Fruit fly (Drosophila melanogaster): ENCODE results near the gene Lon.
A peak's percentile ranks its signal among the peaks of the same experiment; 100 is the strongest.

Lon gene

DNA sequence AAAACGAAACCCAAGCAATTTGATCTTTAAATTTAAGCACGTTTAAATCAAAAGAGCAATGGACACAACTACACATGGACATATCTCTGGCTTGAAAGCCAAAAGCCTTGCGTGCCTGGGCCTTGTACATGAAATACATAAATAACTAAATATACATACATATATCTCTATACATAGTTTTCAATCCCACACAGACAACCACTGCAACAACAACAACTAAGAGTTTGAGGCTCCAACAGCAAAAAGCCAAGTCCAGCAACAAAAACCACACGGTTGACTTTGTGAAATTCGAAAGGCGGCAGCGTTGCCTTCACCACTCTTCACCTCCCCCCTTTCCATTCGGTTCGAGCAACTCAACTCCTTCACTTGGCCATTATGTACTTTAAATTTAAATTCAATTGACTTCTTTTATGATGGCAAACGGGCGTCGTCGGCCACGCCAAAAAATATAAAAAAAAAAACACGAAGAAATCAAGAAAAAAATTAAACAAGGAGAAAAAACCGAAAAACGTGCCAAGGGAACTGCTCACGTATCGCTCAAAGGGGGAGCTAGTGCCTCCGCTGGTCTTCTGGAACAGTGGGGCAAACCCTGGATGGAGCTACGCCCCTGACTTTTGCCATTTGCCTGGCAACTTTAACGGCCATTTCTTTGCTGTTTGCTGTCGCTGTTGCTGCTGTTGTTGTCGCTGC, 51.8 kb downstream of the Lon start:
- no peak for TF ChIP-seq usp (GFP tag; optimal IDR thresholded peaks at IDR 0.05)
- TF ChIP-seq EcR (GFP tag; optimal IDR thresholded peaks at IDR 0.05), result peak in 1 of 2 experiments; percentile 26
- no peak for TF ChIP-seq CG8478 (optimal IDR thresholded peaks at IDR 0.05)
- TF ChIP-seq Dll (optimal IDR thresholded peaks at IDR 0.05), result no peak
- TF ChIP-seq pan (optimal IDR thresholded peaks at IDR 0.05), result no peak
- TF ChIP-seq psq (optimal IDR thresholded peaks at IDR 0.05), result no peak

DNA sequence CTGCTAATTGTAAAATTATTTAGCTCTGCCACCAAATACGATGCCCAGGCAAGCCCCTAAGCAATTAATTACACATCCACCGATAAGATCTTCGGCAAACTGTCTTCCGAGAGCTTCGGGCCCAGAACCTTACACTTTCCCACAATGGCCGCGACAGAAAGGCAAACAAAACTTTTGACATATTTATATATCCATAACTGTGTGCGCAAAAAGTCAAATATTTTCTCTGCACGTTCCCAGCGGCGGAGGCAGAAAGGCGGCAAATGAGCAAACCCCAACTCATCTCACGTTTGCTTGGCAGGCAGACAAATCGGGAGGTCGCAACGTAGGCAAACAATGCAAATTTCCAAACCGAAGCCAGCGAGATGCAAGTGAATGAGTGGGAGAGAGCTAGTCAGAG, 52.8 kb downstream of the Lon start:
- TF ChIP-seq CG8478 (optimal IDR thresholded peaks at IDR 0.05) (no peak), usp (GFP tag; optimal IDR thresholded peaks at IDR 0.05) (no peak), Dll (optimal IDR thresholded peaks at IDR 0.05) (no peak), pan (optimal IDR thresholded peaks at IDR 0.05) (no peak), psq (optimal IDR thresholded peaks at IDR 0.05) (no peak), EcR (GFP tag; optimal IDR thresholded peaks at IDR 0.05) (no peak)

DNA sequence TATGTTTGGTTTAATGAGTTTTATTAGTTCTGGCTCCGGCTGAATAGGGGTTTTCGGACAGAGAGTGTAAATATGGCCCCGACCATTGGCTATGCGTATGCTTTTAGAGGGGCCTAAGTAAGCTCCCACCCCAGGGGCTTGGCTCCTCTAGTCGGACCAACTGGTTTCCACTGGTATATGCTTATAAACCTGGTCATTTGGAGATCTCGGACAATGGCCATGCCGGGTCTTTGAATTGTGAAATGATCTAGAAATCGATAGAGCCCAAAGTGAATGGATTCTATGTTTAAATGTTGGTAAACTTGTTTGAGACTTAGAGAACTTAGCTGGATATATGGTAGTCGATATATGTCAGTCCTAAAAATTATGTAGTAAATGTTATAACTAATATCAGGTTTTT, 53.3 kb downstream of the Lon start:
- TF ChIP-seq psq (optimal IDR thresholded peaks at IDR 0.05) (no peak), usp (GFP tag; optimal IDR thresholded peaks at IDR 0.05) (no peak), pan (optimal IDR thresholded peaks at IDR 0.05) (no peak), Dll (optimal IDR thresholded peaks at IDR 0.05) (no peak), CG8478 (optimal IDR thresholded peaks at IDR 0.05) (no peak), EcR (GFP tag; optimal IDR thresholded peaks at IDR 0.05) (no peak)

- TF ChIP-seq CG8478 (optimal IDR thresholded peaks at IDR 0.05) (no peak), psq (optimal IDR thresholded peaks at IDR 0.05) (no peak), Dll (optimal IDR thresholded peaks at IDR 0.05) (no peak), usp (GFP tag; optimal IDR thresholded peaks at IDR 0.05) (no peak), EcR (GFP tag; optimal IDR thresholded peaks at IDR 0.05) (no peak), pan (optimal IDR thresholded peaks at IDR 0.05) (no peak)
Measured at dm6 chr3L:19557996-19558375, 54.0 kb downstream of the Lon start.

Data from whole organism.